Worm (Caenorhabditis elegans) whole organism, early embryonic: Measurements from ENCODE around the gene tps-2.

Experiments
- B0310.2 ChIP-seq: sonication (generic microtip); optimal IDR thresholded peaks from 2 replicates; lab custom pipeline; 2016; ENCODE audit warnings: mild to moderate bottlenecking, missing genetic modification characterization, missing compliant biosample characterization
- F13C5.2 ChIP-seq: sonication (generic microtip); optimal IDR thresholded peaks from 2 replicates; lab custom pipeline; 2017; ENCODE audit warnings: mild to moderate bottlenecking, missing genetic modification characterization, inconsistent platforms, missing compliant biosample characterization
- aly-1 ChIP-seq: sonication (generic microtip); optimal IDR thresholded peaks from 2 replicates; lab custom pipeline; 2016; ENCODE audit warnings: missing genetic modification characterization, missing compliant biosample characterization
- ama-1 ChIP-seq: fragments of 150-350 bp; optimal IDR thresholded peaks from 2 replicates; lab custom pipeline; 2014
- ceh-13 ChIP-seq: fragments of 200-800 bp; sonication (Bioruptor generic); optimal IDR thresholded peaks from 2 replicates; lab custom pipeline; 2018; ENCODE audit warnings: mild to moderate bottlenecking, missing genetic modification characterization, missing compliant biosample characterization
- ceh-36 ChIP-seq: sonication (generic microtip); optimal IDR thresholded peaks from 2 replicates; lab custom pipeline; 2016; ENCODE audit warnings: missing genetic modification characterization, inconsistent platforms, missing compliant biosample characterization
- ets-7 ChIP-seq: sonication (generic microtip); optimal IDR thresholded peaks from 2 replicates; lab custom pipeline; 2016; ENCODE audit warnings: missing genotype, missing genetic modification characterization, missing compliant biosample characterization
- flt-1 ChIP-seq: fragments of 200-800 bp; sonication (Bioruptor generic); IDR thresholded peaks from 2 replicates; pipeline ENCODE4 v1.3.6; 2022; ENCODE audit warnings: missing genetic modification characterization, missing compliant biosample characterization
- hmbx-1 ChIP-seq: sonication (generic microtip); optimal IDR thresholded peaks from 2 replicates; lab custom pipeline; 2016; ENCODE audit warnings: mild to moderate bottlenecking, missing genetic modification characterization, missing compliant biosample characterization
- hmg-4 ChIP-seq: fragments of 200-800 bp; sonication (Bioruptor generic); optimal IDR thresholded peaks from 2 replicates; lab custom pipeline; 2018; ENCODE audit warnings: mild to moderate bottlenecking, missing genetic modification characterization, missing compliant biosample characterization
- hnd-1 ChIP-seq: sonication (generic microtip); optimal IDR thresholded peaks from 2 replicates; lab custom pipeline; 2016; ENCODE audit warnings: missing genetic modification characterization, missing compliant biosample characterization
- pes-1 ChIP-seq: fragments of 200-800 bp; sonication (Bioruptor generic); IDR thresholded peaks from 2 replicates; pipeline ENCODE4 v1.3.6; 2022; ENCODE audit warnings: missing genetic modification reagents, missing genetic modification characterization, missing compliant biosample characterization
- scrt-1 ChIP-seq: fragments of 200-800 bp; sonication (Bioruptor generic); IDR thresholded peaks from 2 replicates; pipeline ENCODE4 v1.3.6; 2022; ENCODE audit warnings: missing genetic modification characterization, missing compliant biosample characterization
- sea-1 ChIP-seq: fragments of 200-800 bp; sonication (Bioruptor generic); conservative IDR thresholded peaks from 2 replicates; pipeline ENCODE4 v1.3.6; 2022; ENCODE audit warnings: missing genetic modification characterization, missing compliant biosample characterization
- tbx-11 ChIP-seq: fragments of 200-800 bp; sonication (Bioruptor generic); IDR thresholded peaks from 2 replicates; pipeline ENCODE4 v1.3.6; 2022; ENCODE audit warnings: missing genetic modification characterization, missing compliant biosample characterization
- tbx-37 ChIP-seq: fragments of 200-800 bp; sonication (Bioruptor generic); conservative IDR thresholded peaks from 2 replicates; pipeline ENCODE4 v1.3.6; 2022; ENCODE audit warnings: missing genetic modification reagents, missing genetic modification characterization, missing compliant biosample characterization
- tra-4 ChIP-seq: sonication (generic microtip); optimal IDR thresholded peaks from 2 replicates; lab custom pipeline; 2017; ENCODE audit warnings: missing genetic modification characterization, missing compliant biosample characterization

The tps-2 gene

DNA sequence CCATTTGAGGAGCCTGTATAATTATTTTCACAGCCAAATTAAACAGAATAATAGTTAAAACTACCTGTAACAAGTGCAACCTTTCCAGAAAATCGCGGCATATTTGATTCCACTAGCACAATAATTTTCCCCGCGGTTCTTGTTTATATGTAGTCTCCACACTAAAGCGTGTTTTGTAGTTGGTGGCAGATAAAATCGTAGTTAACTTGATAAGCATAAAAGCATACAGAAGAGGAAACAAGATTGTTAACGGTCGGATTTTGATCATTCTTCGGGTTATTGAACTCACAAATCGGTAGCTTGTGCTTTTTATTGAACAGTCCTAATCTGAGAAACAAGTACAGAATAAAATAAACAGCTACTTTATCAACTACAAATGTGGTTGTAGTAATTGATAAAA lies 13.3 kb upstream of the tps-2 start, which contains the start of gene C01G12.5:
TSS of gene C01G12.5 (minus strand) at position 101 of the 400 bp plus-strand sequence.
- TF ChIP-seq aly-1 (tag; lab: Kevin White, UChicago) (no peak), F13C5.2 (no peak), pes-1 (GFP tag; lab: Robert Waterston, UW) (no peak), tbx-11 (no peak), hnd-1 (tag; lab: Kevin White, UChicago) (no peak), hmbx-1 (tag; lab: Kevin White, UChicago) (no peak), scrt-1 (GFP tag; lab: Robert Waterston, UW) (no peak), ama-1 (lab: Kevin White, UChicago) (no peak), tbx-37 (GFP tag; lab: Robert Waterston, UW) (no peak)

DNA sequence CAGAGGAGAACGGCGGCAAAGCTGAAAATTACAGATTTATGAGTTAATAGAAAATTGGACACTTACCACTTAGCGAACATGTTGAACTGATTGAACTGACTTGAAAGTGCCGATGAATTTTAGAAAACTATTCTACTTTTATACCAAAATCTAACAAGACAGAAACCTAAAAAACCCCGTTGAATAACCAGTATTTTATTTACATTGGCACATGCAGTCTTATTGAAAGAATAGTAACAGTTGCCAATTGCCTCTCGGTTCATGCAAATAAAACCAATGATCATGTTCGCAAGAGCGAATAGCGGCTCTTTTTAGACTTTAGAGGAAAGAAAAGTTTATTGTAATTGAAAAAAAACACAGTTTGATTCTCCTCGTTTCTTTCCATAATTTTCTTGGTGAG lies 12.5 kb upstream of the tps-2 start, which contains the start of gene nspb-10:
TSS of gene nspb-10 (minus strand) at position 101 of the 400 bp plus-strand sequence.
- TF ChIP-seq aly-1 (tag; lab: Kevin White, UChicago) (no peak), hmbx-1 (tag; lab: Kevin White, UChicago) (no peak), scrt-1 (GFP tag; lab: Robert Waterston, UW) (no peak), tbx-37 (GFP tag; lab: Robert Waterston, UW) (no peak)

DNA sequence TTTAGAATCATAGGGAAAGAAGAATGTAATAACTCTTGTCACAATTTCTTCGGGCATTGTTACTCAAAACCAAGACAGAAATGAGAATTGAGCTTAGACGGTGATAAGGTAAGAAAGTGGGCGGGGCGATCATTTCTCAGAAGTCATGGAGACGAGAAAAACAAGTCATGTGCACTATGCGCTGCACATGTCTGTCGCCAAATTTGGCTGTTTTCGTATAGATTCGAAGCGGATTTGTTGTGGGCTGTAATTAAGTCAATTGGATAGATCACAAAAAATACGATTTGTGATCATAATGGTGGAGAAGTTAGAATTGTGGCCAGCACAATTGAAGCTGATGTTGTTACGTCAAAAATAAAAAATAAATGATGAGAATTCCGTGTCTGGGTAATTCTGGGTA lies 9.0 kb upstream of the tps-2 start, which contains the start of gene C01G12.7:
TSS of gene C01G12.7 (minus strand) at position 195 of the 400 bp plus-strand sequence.
- TF ChIP-seq tbx-37 (GFP tag; lab: Robert Waterston, UW) (no peak), B0310.2 (no peak), F13C5.2 (no peak)

DNA sequence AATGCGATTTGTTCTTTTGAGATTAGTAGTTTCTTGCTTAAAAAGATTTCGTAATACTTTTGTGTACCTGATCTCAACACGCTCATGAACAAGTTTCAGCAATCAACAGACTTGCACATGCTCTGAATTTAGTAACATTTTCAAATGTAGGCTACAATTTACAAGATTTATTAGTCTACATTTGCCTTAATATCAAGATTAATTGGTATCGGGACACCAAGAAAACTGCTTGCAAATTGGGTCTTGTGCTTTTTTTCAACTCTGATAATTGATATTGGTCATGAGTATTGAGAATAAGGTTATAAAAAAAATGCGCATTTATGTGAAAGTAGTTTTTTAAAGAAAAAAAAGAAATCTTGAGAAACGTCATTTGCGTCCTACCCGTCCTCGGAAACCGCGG lies 8.1 kb upstream of the tps-2 start:
- TF ChIP-seq scrt-1 (GFP tag; lab: Robert Waterston, UW) = no peak
- no peak for TF ChIP-seq tra-4 (tag; lab: Kevin White, UChicago)
- no peak for TF ChIP-seq sea-1
- TF ChIP-seq ama-1 (lab: Kevin White, UChicago) = no peak
- no peak for TF ChIP-seq flt-1 (GFP tag; lab: Robert Waterston, UW)
- TF ChIP-seq ceh-36 (tag; lab: Kevin White, UChicago) = no peak
- TF ChIP-seq aly-1 (tag; lab: Kevin White, UChicago) = no peak
- no peak for TF ChIP-seq tbx-11
- no peak for TF ChIP-seq hnd-1 (tag; lab: Kevin White, UChicago)
- TF ChIP-seq hmg-4 (GFP tag; lab: Kevin White, UChicago) = no peak
- TF ChIP-seq F13C5.2 = no peak
- TF ChIP-seq ceh-13 (GFP tag; lab: Kevin White, UChicago) = no peak

DNA sequence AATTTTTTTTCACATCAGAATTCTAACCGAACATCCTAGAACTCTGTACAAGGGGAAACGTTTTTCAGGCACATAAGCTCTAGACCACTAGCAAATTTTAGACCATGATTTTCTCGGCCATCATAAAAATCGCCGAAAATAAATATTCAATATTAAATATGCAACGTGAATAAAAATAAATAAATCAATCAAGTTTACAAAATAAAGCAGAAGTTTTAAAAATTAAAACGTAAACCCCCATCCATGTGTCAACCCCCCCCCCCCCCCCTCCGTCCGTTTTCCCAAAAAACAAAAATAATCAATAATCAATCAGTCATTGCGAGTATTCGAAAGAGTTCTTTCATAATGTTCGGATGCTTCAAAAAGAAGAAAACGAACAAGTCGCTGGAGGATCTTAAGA lies 7.4 kb upstream of the tps-2 start, which contains the start of gene catp-4:
TSS of gene catp-4 (plus strand) at position 301 of the 400 bp plus-strand sequence.
- no peak for TF ChIP-seq tbx-11
- TF ChIP-seq hmg-4 (GFP tag; lab: Kevin White, UChicago) = no peak
- TF ChIP-seq scrt-1 (GFP tag; lab: Robert Waterston, UW) = no peak

DNA sequence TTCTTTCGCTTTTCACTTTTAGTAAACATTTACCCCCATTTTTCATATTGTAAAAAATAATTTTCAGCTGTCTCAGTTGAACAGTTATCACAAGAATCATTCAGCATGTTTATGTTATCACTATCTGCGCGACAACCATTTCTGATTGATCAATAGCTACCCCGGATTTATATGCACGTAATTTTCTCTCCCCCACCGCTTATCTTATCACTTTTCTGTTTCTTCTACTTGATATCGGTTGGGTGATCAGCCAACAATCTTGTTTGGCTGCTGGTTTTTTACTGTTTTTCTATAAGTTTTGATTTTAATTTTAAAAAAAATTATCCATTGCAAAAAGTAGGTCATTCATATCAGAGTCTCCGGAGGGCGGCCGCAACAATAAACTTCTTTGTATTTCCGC lies 2.9 kb upstream of the tps-2 start:
- TF ChIP-seq scrt-1 (GFP tag; lab: Robert Waterston, UW) = no peak
- TF ChIP-seq ama-1 (lab: Kevin White, UChicago) = no peak
- TF ChIP-seq hmg-4 (GFP tag; lab: Kevin White, UChicago) = no peak
- no peak for TF ChIP-seq ceh-13 (GFP tag; lab: Kevin White, UChicago)

DNA sequence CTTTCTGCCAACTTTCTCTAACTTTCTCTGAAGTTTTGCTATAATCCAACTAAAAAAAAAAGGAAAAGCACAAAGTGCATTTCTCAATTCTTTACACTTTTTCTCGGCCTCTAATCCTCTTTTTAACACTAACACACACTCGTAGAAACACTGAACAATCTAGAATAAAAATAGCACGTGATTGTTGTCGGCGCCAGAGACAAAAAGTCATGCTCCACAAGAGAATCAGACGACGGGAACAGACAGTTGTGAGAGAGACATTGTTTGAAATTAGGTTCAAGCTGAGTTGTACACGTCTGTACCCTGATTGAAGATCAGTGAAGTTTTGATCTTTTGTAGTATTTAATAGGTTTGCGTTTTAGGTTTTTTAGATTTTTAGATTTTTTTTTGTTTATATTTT lies 2.3 kb upstream of the tps-2 start:
- TF ChIP-seq B0310.2 (no peak), hmbx-1 (tag; lab: Kevin White, UChicago) (no peak), hnd-1 (tag; lab: Kevin White, UChicago) (no peak), ets-7 (tag; lab: Kevin White, UChicago) (no peak), ceh-13 (GFP tag; lab: Kevin White, UChicago) (no peak), tbx-37 (GFP tag; lab: Robert Waterston, UW) (no peak), sea-1 (no peak), tbx-11 (no peak), hmg-4 (GFP tag; lab: Kevin White, UChicago) (no peak), F13C5.2 (no peak), aly-1 (tag; lab: Kevin White, UChicago) (no peak), pes-1 (GFP tag; lab: Robert Waterston, UW) (no peak), ceh-36 (tag; lab: Kevin White, UChicago) (no peak), ama-1 (lab: Kevin White, UChicago) (no peak), flt-1 (GFP tag; lab: Robert Waterston, UW) (no peak)

DNA sequence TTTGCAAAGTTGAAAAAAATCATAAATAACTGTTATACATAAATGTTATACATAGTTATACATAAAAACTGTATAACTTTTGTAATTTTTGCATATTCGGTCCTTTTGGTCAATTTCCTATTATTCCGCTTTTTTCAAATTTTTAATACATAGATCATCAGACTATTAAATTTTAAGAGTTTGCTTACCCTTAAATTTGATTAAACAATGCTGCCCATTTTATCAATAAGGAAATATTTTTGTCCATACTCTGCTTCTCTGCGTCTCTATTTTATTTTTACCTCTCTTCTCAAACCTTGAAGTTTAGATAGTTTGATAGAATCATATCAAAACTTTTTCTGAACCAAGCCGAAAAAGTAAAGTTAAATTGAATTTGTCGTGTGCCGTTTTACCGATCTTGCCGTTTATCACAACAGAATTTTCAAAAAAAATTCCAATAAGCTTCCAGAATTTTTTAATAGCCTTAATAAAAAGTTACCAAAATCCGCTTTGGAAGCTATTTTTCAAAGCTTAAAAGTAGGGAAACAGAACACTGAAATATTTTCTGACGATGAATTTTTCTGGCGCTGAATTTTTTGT lies 1.3 kb upstream of the tps-2 start:
- TF ChIP-seq pes-1 (GFP tag; lab: Robert Waterston, UW) (no peak), aly-1 (tag; lab: Kevin White, UChicago) (no peak), flt-1 (GFP tag; lab: Robert Waterston, UW) (no peak), hmbx-1 (tag; lab: Kevin White, UChicago) (no peak), tbx-37 (GFP tag; lab: Robert Waterston, UW) (no peak), tra-4 (tag; lab: Kevin White, UChicago) (no peak), ceh-13 (GFP tag; lab: Kevin White, UChicago) (no peak), scrt-1 (GFP tag; lab: Robert Waterston, UW) (no peak), ceh-36 (tag; lab: Kevin White, UChicago) (no peak), sea-1 (no peak), F13C5.2 (no peak), ama-1 (lab: Kevin White, UChicago) (no peak), ets-7 (tag; lab: Kevin White, UChicago) (no peak), B0310.2 (no peak), hmg-4 (GFP tag; lab: Kevin White, UChicago) (no peak), hnd-1 (tag; lab: Kevin White, UChicago) (no peak), tbx-11 (no peak)
